Worm (Caenorhabditis elegans) whole organism, L2 larva: Measurements from ENCODE around the gene B0457.6.

Source experiments
- C34F6.9 ChIP-seq: fragments of 150-350 bp; optimal IDR thresholded peaks from 2 replicates; lab custom pipeline; 2014; ENCODE audit warnings: missing biosample characterization, missing genetic modification characterization
- F13H6.1 ChIP-seq: sonication (generic microtip); optimal IDR thresholded peaks from 2 replicates; lab custom pipeline; 2016; ENCODE audit warnings: missing genetic modification characterization, missing compliant biosample characterization
- R02D3.7 ChIP-seq: fragments of 150-350 bp; optimal IDR thresholded peaks from 2 replicates; lab custom pipeline; 2014; ENCODE audit warnings: missing biosample characterization, missing genetic modification characterization
- Y55F3AM.14 ChIP-seq: fragments of 200-800 bp; sonication (Bioruptor generic); optimal IDR thresholded peaks from 2 replicates; lab custom pipeline; 2018; ENCODE audit warnings: mild to moderate bottlenecking, missing genetic modification characterization, missing compliant biosample characterization
- ZK546.5 ChIP-seq: sonication (generic microtip); optimal IDR thresholded peaks from 2 replicates; lab custom pipeline; 2017; ENCODE audit warnings: missing biosample characterization, missing genetic modification characterization
- alr-1 ChIP-seq: fragments of 150-350 bp; optimal IDR thresholded peaks from 2 replicates; lab custom pipeline; 2014; ENCODE audit warnings: missing biosample characterization, missing genetic modification characterization
- aly-2 ChIP-seq: fragments of 150-350 bp; optimal IDR thresholded peaks from 2 replicates; lab custom pipeline; 2014; ENCODE audit warnings: missing biosample characterization, missing genetic modification characterization
- ama-1 ChIP-seq: fragments of 150-350 bp; optimal IDR thresholded peaks from 2 replicates; lab custom pipeline; 2018; ENCODE audit warnings: inconsistent platforms
- blmp-1 ChIP-seq: sonication (generic microtip); optimal IDR thresholded peaks from 2 replicates; lab custom pipeline; 2017; ENCODE audit warnings: missing genetic modification characterization, mild to moderate bottlenecking, missing compliant biosample characterization, antibody characterized with exemption, moderate library complexity; ENCODE audit not compliant: insufficient read depth
- ceh-16 ChIP-seq: fragments of 150-350 bp; optimal IDR thresholded peaks from 2 replicates; lab custom pipeline; 2014; ENCODE audit warnings: missing biosample characterization, missing genetic modification characterization
- ceh-82 ChIP-seq: fragments of 150-350 bp; optimal IDR thresholded peaks from 2 replicates; lab custom pipeline; 2014; ENCODE audit warnings: missing biosample characterization, missing genetic modification characterization
- crh-2 ChIP-seq: sonication (generic microtip); optimal IDR thresholded peaks from 2 replicates; lab custom pipeline; 2017; ENCODE audit warnings: missing biosample characterization, missing genetic modification characterization
- dmd-4 ChIP-seq: sonication (generic microtip); optimal IDR thresholded peaks from 2 replicates; lab custom pipeline; 2017; ENCODE audit warnings: missing biosample characterization, missing genetic modification characterization
- egl-27 ChIP-seq: sonication (generic microtip); optimal IDR thresholded peaks from 3 replicates; lab custom pipeline; 2017; ENCODE audit warnings: missing biosample characterization, missing genetic modification reagents, missing genetic modification characterization
- elt-1 ChIP-seq: fragments of 150-350 bp; optimal IDR thresholded peaks from 2 replicates; lab custom pipeline; 2014; ENCODE audit warnings: missing biosample characterization, missing genetic modification characterization
- elt-3 ChIP-seq: sonication (generic microtip); optimal IDR thresholded peaks from 2 replicates; lab custom pipeline; 2017; ENCODE audit warnings: missing biosample characterization, missing genetic modification characterization
- fos-1 ChIP-seq: fragments of 150-350 bp; optimal IDR thresholded peaks from 2 replicates; lab custom pipeline; 2014; ENCODE audit warnings: missing biosample characterization, missing genetic modification characterization
- gmeb-1 ChIP-seq: fragments of 150-350 bp; optimal IDR thresholded peaks from 2 replicates; lab custom pipeline; 2014; ENCODE audit warnings: missing biosample characterization, missing genetic modification characterization
- lin-11 ChIP-seq: fragments of 150-350 bp; sonication (generic microtip); optimal IDR thresholded peaks from 2 replicates; lab custom pipeline; 2014; ENCODE audit warnings: missing biosample characterization, missing genetic modification characterization, inconsistent platforms, mixed read lengths
- lin-13 ChIP-seq: fragments of 150-350 bp; optimal IDR thresholded peaks from 2 replicates; lab custom pipeline; 2014; ENCODE audit warnings: missing biosample characterization, missing genetic modification reagents, missing genetic modification characterization
- lin-39 ChIP-seq: fragments of 150-350 bp; optimal IDR thresholded peaks from 2 replicates; lab custom pipeline; 2014; ENCODE audit warnings: missing biosample characterization, missing genetic modification reagents, missing genetic modification characterization
- lsy-2 ChIP-seq, 2 experiments: fragments of 150-350 bp in 1 of 2; sonication (generic microtip) in 1 of 2; optimal IDR thresholded peaks; 2 replicates each; lab custom pipeline; 2014 to 2017; ENCODE audit warnings: missing biosample characterization in 2 of 2, missing genetic modification characterization in 2 of 2
- mab-5 ChIP-seq: fragments of 150-350 bp; optimal IDR thresholded peaks from 2 replicates; lab custom pipeline; 2014; ENCODE audit warnings: missing biosample characterization, missing genetic modification characterization
- mbf-1 ChIP-seq: sonication (generic microtip); optimal IDR thresholded peaks from 2 replicates; lab custom pipeline; 2017; ENCODE audit warnings: missing biosample characterization, missing genetic modification characterization
- mdl-1 ChIP-seq, 2 experiments: fragments of 150-350 bp in 1 of 2; sonication (generic microtip) in 1 of 2; optimal IDR thresholded peaks; 2 replicates each; lab custom pipeline; 2017; ENCODE audit warnings: missing biosample characterization in 2 of 2, missing genetic modification characterization in 2 of 2
- nhr-10 ChIP-seq: sonication (generic microtip); optimal IDR thresholded peaks from 2 replicates; lab custom pipeline; 2017; ENCODE audit warnings: missing biosample characterization, missing genetic modification characterization
- nhr-11 ChIP-seq: fragments of 150-350 bp; optimal IDR thresholded peaks from 2 replicates; lab custom pipeline; 2014; ENCODE audit warnings: missing biosample characterization, missing genetic modification characterization
- nhr-129 ChIP-seq: fragments of 150-350 bp; optimal IDR thresholded peaks from 2 replicates; lab custom pipeline; 2014; ENCODE audit warnings: missing biosample characterization, missing genetic modification characterization
- nhr-21 ChIP-seq: fragments of 150-350 bp; optimal IDR thresholded peaks from 2 replicates; lab custom pipeline; 2014; ENCODE audit warnings: missing biosample characterization, missing genetic modification characterization
- nhr-23 ChIP-seq: fragments of 150-350 bp; optimal IDR thresholded peaks from 2 replicates; lab custom pipeline; 2014; ENCODE audit warnings: missing biosample characterization, missing genetic modification reagents, missing genetic modification characterization
- nhr-237 ChIP-seq: fragments of 150-350 bp; optimal IDR thresholded peaks from 2 replicates; lab custom pipeline; 2014; ENCODE audit warnings: missing biosample characterization, missing genetic modification characterization
- nhr-25 ChIP-seq: fragments of 150-350 bp; sonication (generic microtip); optimal IDR thresholded peaks from 3 replicates; lab custom pipeline; 2014; ENCODE audit warnings: missing biosample characterization, missing genetic modification characterization
- nhr-6 ChIP-seq: fragments of 150-350 bp; optimal IDR thresholded peaks from 2 replicates; lab custom pipeline; 2014; ENCODE audit warnings: missing biosample characterization, missing genetic modification characterization
- nhr-77 ChIP-seq: fragments of 150-350 bp; optimal IDR thresholded peaks from 2 replicates; lab custom pipeline; 2014; ENCODE audit warnings: missing biosample characterization, missing genetic modification characterization
- sem-4 ChIP-seq: fragments of 150-350 bp; optimal IDR thresholded peaks from 2 replicates; lab custom pipeline; 2014; ENCODE audit warnings: missing biosample characterization, missing genetic modification reagents, missing genetic modification characterization
- skn-1 ChIP-seq: sonication (generic microtip); optimal IDR thresholded peaks from 2 replicates; lab custom pipeline; 2017; ENCODE audit warnings: missing biosample characterization, missing genetic modification characterization
- sma-3 ChIP-seq: sonication (generic microtip); optimal IDR thresholded peaks from 2 replicates; lab custom pipeline; 2016; ENCODE audit warnings: missing genetic modification reagents, missing genetic modification characterization, missing compliant biosample characterization
- sma-9 ChIP-seq, 2 experiments: fragments of 150-350 bp in 1 of 2; sonication (generic microtip) in 1 of 2; optimal IDR thresholded peaks; 2 replicates each; lab custom pipeline; 2014 to 2016; ENCODE audit warnings: missing genetic modification characterization in 2 of 2, mild to moderate bottlenecking in 1 of 2, missing biosample characterization in 1 of 2, missing compliant biosample characterization in 1 of 2, missing genetic modification reagents in 1 of 2, moderate library complexity in 1 of 2
- snpc-4 ChIP-seq: fragments of 150-350 bp; optimal IDR thresholded peaks from 2 replicates; lab custom pipeline; 2014; ENCODE audit warnings: missing biosample characterization, missing genetic modification characterization
- unc-39 ChIP-seq: fragments of 150-350 bp; optimal IDR thresholded peaks from 2 replicates; lab custom pipeline; 2014; ENCODE audit warnings: missing biosample characterization, missing genetic modification characterization
- unc-55 ChIP-seq: fragments of 150-350 bp; sonication (generic microtip); optimal IDR thresholded peaks from 3 replicates; lab custom pipeline; 2014; ENCODE audit warnings: missing biosample characterization, missing genetic modification reagents, missing genetic modification characterization
- zag-1 ChIP-seq: fragments of 150-350 bp; optimal IDR thresholded peaks from 2 replicates; lab custom pipeline; 2014; ENCODE audit warnings: missing biosample characterization, missing genetic modification characterization
- ztf-1 ChIP-seq: fragments of 200-800 bp; sonication (Bioruptor generic); conservative IDR thresholded peaks from 2 replicates; pipeline ENCODE4 v1.3.6; 2022; ENCODE audit warnings: missing genetic modification characterization, missing compliant biosample characterization
- ztf-11 ChIP-seq: sonication (generic microtip); optimal IDR thresholded peaks from 2 replicates; lab custom pipeline; 2017; ENCODE audit warnings: missing biosample characterization, missing genetic modification characterization
- ztf-4 ChIP-seq: fragments of 150-350 bp; optimal IDR thresholded peaks from 2 replicates; lab custom pipeline; 2014; ENCODE audit warnings: missing biosample characterization, missing genetic modification characterization

Gene B0457.6

ce11 chrII:8969251-8970183 is 47.3 kb downstream of the B0457.6 start, which contains the start of the genes szy-20 and C18E9.5:
szy-20 (minus strand) TSS chrII:8969333.
C18E9.5 (plus strand) TSS chrII:8969980.
- TF ChIP-seq mdl-1 (tag; optimal IDR thresholded peaks at IDR 0.05; lab: Kevin White, UChicago) (peak in 1 of 2 experiments; percentile 23), fos-1 (tag; lab: Kevin White, UChicago) (peak; percentile 94), mab-5 (tag; lab: Kevin White, UChicago) (peak; percentile 88), lin-11 (tag; lab: Kevin White, UChicago) (peak; percentile 61), nhr-11 (tag; lab: Kevin White, UChicago) (no peak), sem-4 (tag; lab: Kevin White, UChicago) (peak; percentile 1), mbf-1 (tag; lab: Kevin White, UChicago) (no peak), ceh-82 (tag; lab: Kevin White, UChicago) (no peak), nhr-237 (no peak), lin-39 (tag; lab: Kevin White, UChicago) (no peak), crh-2 (peak; percentile 75), nhr-129 (peak; percentile 71), lsy-2 (tag; optimal IDR thresholded peaks at IDR 0.05; lab: Kevin White, UChicago) (peak; percentile 86 to 94), dmd-4 (tag; lab: Kevin White, UChicago) (no peak), sma-3 (peak; percentile 59), snpc-4 (tag; lab: Kevin White, UChicago) (peak; percentile 26), Y55F3AM.14 (GFP tag; lab: Kevin White, UChicago) (no peak), ztf-4 (tag; lab: Kevin White, UChicago) (peak; percentile 41), skn-1 (no peak), blmp-1 (no peak), nhr-25 (tag; lab: Kevin White, UChicago) (peak; percentile 81), nhr-6 (tag; lab: Kevin White, UChicago) (no peak), elt-3 (no peak), nhr-10 (tag; lab: Kevin White, UChicago) (peak; percentile 35), zag-1 (peak; percentile 73), ztf-1 (GFP tag; lab: Robert Waterston, UW) (no peak), lin-13 (GFP tag; lab: Kevin White, UChicago) (peak; percentile 82), nhr-77 (no peak), ZK546.5 (tag; lab: Kevin White, UChicago) (peak; percentile 50), ztf-11 (tag; lab: Kevin White, UChicago) (no peak), unc-55 (GFP tag; lab: Kevin White, UChicago) (peak; percentile 93), alr-1 (tag; lab: Kevin White, UChicago) (no peak), unc-39 (tag; lab: Kevin White, UChicago) (no peak), F13H6.1 (tag; lab: Kevin White, UChicago) (peak; percentile 83), gmeb-1 (tag; lab: Kevin White, UChicago) (peak; percentile 96), R02D3.7 (tag; lab: Kevin White, UChicago) (peak; percentile 63), ama-1 (lab: Kevin White, UChicago) (no peak), egl-27 (tag; lab: Kevin White, UChicago) (peak; percentile 71), nhr-23 (no peak), elt-1 (tag; lab: Kevin White, UChicago) (no peak), aly-2 (tag; lab: Kevin White, UChicago) (no peak), ceh-16 (tag; lab: Kevin White, UChicago) (no peak), sma-9 (GFP tag; optimal IDR thresholded peaks at IDR 0.05; lab: Kevin White, UChicago) (peak; percentile 74), sma-9 (tag; optimal IDR thresholded peaks at IDR 0.05; lab: Kevin White, UChicago) (no peak), nhr-21 (peak; percentile 50), C34F6.9 (peak; percentile 90)
